Worm (Caenorhabditis elegans) whole organism, young adult: ENCODE results near the gene F53B1.8.

Source experiments
- B0019.2 ChIP-seq: fragments of 200-800 bp; sonication (Bioruptor generic); conservative IDR thresholded peaks from 2 replicates; pipeline ENCODE4 v1.3.6; 2022; ENCODE audit warnings: missing genetic modification reagents, missing genetic modification characterization, missing compliant biosample characterization
- B0336.3 ChIP-seq: fragments of 200-800 bp; sonication (Bioruptor generic); IDR thresholded peaks from 2 replicates; pipeline ENCODE4 v1.3.6; 2022; ENCODE audit warnings: missing genetic modification characterization, missing compliant biosample characterization
- F23B12.7 ChIP-seq: sonication (generic microtip); optimal IDR thresholded peaks from 2 replicates; lab custom pipeline; 2017; ENCODE audit warnings: missing genetic modification characterization, mild to moderate bottlenecking, missing compliant biosample characterization, antibody characterized with exemption, moderate library complexity; ENCODE audit not compliant: insufficient read depth
- F33H1.4 ChIP-seq: fragments of 200-800 bp; sonication (Bioruptor generic); IDR thresholded peaks from 2 replicates; pipeline ENCODE4 v1.3.6; 2022; ENCODE audit warnings: missing genetic modification reagents, missing genetic modification characterization, missing compliant biosample characterization
- K12H6.12 ChIP-seq: fragments of 200-800 bp; sonication (Bioruptor generic); optimal IDR thresholded peaks from 2 replicates; lab custom pipeline; 2018; ENCODE audit warnings: mild to moderate bottlenecking, missing genetic modification characterization, missing compliant biosample characterization
- T26A5.8 ChIP-seq: sonication (generic microtip); optimal IDR thresholded peaks from 2 replicates; lab custom pipeline; 2016; ENCODE audit warnings: missing genetic modification characterization, missing compliant biosample characterization
- attf-3 ChIP-seq: fragments of 200-800 bp; sonication (Bioruptor generic); conservative IDR thresholded peaks from 2 replicates; pipeline ENCODE4 v1.3.6; 2022; ENCODE audit warnings: missing genetic modification reagents, missing genetic modification characterization, missing compliant biosample characterization
- attf-5 ChIP-seq: fragments of 200-800 bp; sonication (Bioruptor generic); optimal IDR thresholded peaks from 2 replicates; lab custom pipeline; 2018; ENCODE audit warnings: mild to moderate bottlenecking, missing genetic modification characterization, missing compliant biosample characterization
- attf-6 ChIP-seq: fragments of 200-800 bp; sonication (Bioruptor generic); IDR thresholded peaks from 2 replicates; pipeline ENCODE4 v1.3.6; 2022; ENCODE audit warnings: missing genetic modification reagents, missing genetic modification characterization, missing compliant biosample characterization
- ccch-3 ChIP-seq: fragments of 200-800 bp; sonication (Bioruptor generic); optimal IDR thresholded peaks from 2 replicates; lab custom pipeline; 2018; ENCODE audit warnings: mild to moderate bottlenecking, missing genetic modification characterization, missing compliant biosample characterization
- cebp-1 ChIP-seq, 2 experiments: fragments of 200-800 bp in 1 of 2; sonication (Bioruptor generic) in 1 of 2; sonication (generic microtip) in 1 of 2; IDR thresholded peaks in 1 of 2; optimal IDR thresholded peaks in 1 of 2; 2 replicates each; pipeline versions ENCODE4 v1.3.6 to Lab custom; 2017 to 2022; ENCODE audit warnings: missing compliant biosample characterization in 2 of 2, missing genetic modification characterization in 2 of 2, mild to moderate bottlenecking in 1 of 2, missing genetic modification reagents in 1 of 2, moderate library complexity in 1 of 2
- cebp-2 ChIP-seq: fragments of 200-800 bp; sonication (Bioruptor generic); IDR thresholded peaks from 2 replicates; pipeline ENCODE4 v1.3.6; 2022; ENCODE audit warnings: missing genetic modification characterization, missing compliant biosample characterization
- ceh-27 ChIP-seq: fragments of 200-800 bp; sonication (Bioruptor generic); optimal IDR thresholded peaks from 2 replicates; lab custom pipeline; 2018; ENCODE audit warnings: mild to moderate bottlenecking, missing genetic modification characterization, moderate library complexity, missing compliant biosample characterization
- ceh-79 ChIP-seq: sonication (generic microtip); optimal IDR thresholded peaks from 2 replicates; lab custom pipeline; 2017; ENCODE audit warnings: mild to moderate bottlenecking, missing genetic modification characterization, missing compliant biosample characterization
- efl-1 ChIP-seq: fragments of 150-350 bp; optimal IDR thresholded peaks from 2 replicates; lab custom pipeline; 2014; ENCODE audit warnings: missing biosample characterization, missing genetic modification reagents, missing genetic modification characterization
- egl-18 ChIP-seq: fragments of 200-800 bp; sonication (Bioruptor generic); IDR thresholded peaks from 2 replicates; pipeline ENCODE4 v1.3.6; 2022; ENCODE audit warnings: missing genetic modification reagents, missing genetic modification characterization, missing compliant biosample characterization
- hmg-1.2 ChIP-seq: fragments of 200-800 bp; sonication (Bioruptor generic); IDR thresholded peaks from 2 replicates; pipeline ENCODE4 v1.3.6; 2022; ENCODE audit warnings: missing genetic modification reagents, missing genetic modification characterization, missing compliant biosample characterization
- hrde-1 ChIP-seq: sonication (generic microtip); optimal IDR thresholded peaks from 2 replicates; lab custom pipeline; 2016; ENCODE audit warnings: missing genetic modification characterization, mild to moderate bottlenecking, missing compliant biosample characterization, moderate library complexity, missing genotype, missing genetic modification reagents, borderline replicate concordance
- hsf-1 ChIP-seq: fragments of 200-800 bp; sonication (Bioruptor generic); IDR thresholded peaks from 2 replicates; pipeline ENCODE4 v1.3.6; 2022; ENCODE audit warnings: missing genetic modification reagents, missing genetic modification characterization, missing compliant biosample characterization
- lin-26 ChIP-seq: fragments of 200-800 bp; sonication (Bioruptor generic); IDR thresholded peaks from 2 replicates; pipeline ENCODE4 v1.3.6; 2022; ENCODE audit warnings: missing genetic modification reagents, missing genetic modification characterization, missing compliant biosample characterization
- lin-35 ChIP-seq, 3 experiments: fragments of 150-350 bp in 2 of 3; sonication (generic microtip) in 1 of 3; optimal IDR thresholded peaks; 2 replicates each; lab custom pipeline; 2014 to 2018; ENCODE audit warnings: missing biosample characterization in 3 of 3, missing genetic modification characterization in 3 of 3, missing genetic modification reagents in 3 of 3
- lin-40 ChIP-seq: sonication (generic microtip); optimal IDR thresholded peaks from 2 replicates; lab custom pipeline; 2016; ENCODE audit warnings: missing genetic modification characterization, mild to moderate bottlenecking, missing compliant biosample characterization, missing genotype, missing genetic modification reagents
- lsl-1 ChIP-seq: fragments of 200-800 bp; sonication (Bioruptor generic); optimal IDR thresholded peaks from 2 replicates; lab custom pipeline; 2018; ENCODE audit warnings: mild to moderate bottlenecking, missing genetic modification characterization, moderate library complexity, missing compliant biosample characterization
- madf-10 ChIP-seq: sonication (generic microtip); optimal IDR thresholded peaks from 2 replicates; lab custom pipeline; 2016; ENCODE audit warnings: mild to moderate bottlenecking, missing genetic modification characterization, missing compliant biosample characterization
- madf-3 ChIP-seq: fragments of 200-800 bp; sonication (Bioruptor generic); IDR thresholded peaks from 2 replicates; pipeline ENCODE4 v1.3.6; 2022; ENCODE audit warnings: missing genetic modification reagents, missing genetic modification characterization, missing compliant biosample characterization
- mcd-1 ChIP-seq: fragments of 200-800 bp; sonication (Bioruptor generic); IDR thresholded peaks from 2 replicates; pipeline ENCODE4 v1.3.6; 2022; ENCODE audit warnings: missing genetic modification reagents, missing genetic modification characterization, missing compliant biosample characterization
- mxl-1 ChIP-seq: sonication (generic microtip); optimal IDR thresholded peaks from 2 replicates; lab custom pipeline; 2016; ENCODE audit warnings: missing genetic modification characterization, missing compliant biosample characterization
- nhr-120 ChIP-seq: fragments of 200-800 bp; sonication (Bioruptor generic); IDR thresholded peaks from 2 replicates; pipeline ENCODE4 v1.3.6; 2022; ENCODE audit warnings: missing genetic modification characterization, missing compliant biosample characterization
- nhr-27 ChIP-seq: fragments of 200-800 bp; sonication (Bioruptor generic); optimal IDR thresholded peaks from 2 replicates; lab custom pipeline; 2018; ENCODE audit warnings: mild to moderate bottlenecking, missing genetic modification characterization, moderate library complexity, missing compliant biosample characterization
- nhr-80 ChIP-seq: sonication (generic microtip); optimal IDR thresholded peaks from 2 replicates; lab custom pipeline; 2016; ENCODE audit warnings: missing genetic modification characterization, missing compliant biosample characterization
- sdz-38 ChIP-seq: sonication (generic microtip); optimal IDR thresholded peaks from 2 replicates; lab custom pipeline; 2016; ENCODE audit warnings: missing genotype, missing genetic modification characterization, missing compliant biosample characterization
- snpc-1.1 ChIP-seq: sonication (generic microtip); optimal IDR thresholded peaks from 2 replicates; lab custom pipeline; 2017; ENCODE audit warnings: missing genetic modification characterization, mild to moderate bottlenecking, missing compliant biosample characterization, antibody characterized with exemption, moderate library complexity, missing genotype, missing genetic modification reagents; ENCODE audit not compliant: insufficient read depth
- snpc-1.3 ChIP-seq: sonication (generic microtip); optimal IDR thresholded peaks from 2 replicates; lab custom pipeline; 2017; ENCODE audit warnings: missing genetic modification characterization, mild to moderate bottlenecking, missing compliant biosample characterization, antibody characterized with exemption, moderate library complexity, missing genotype, missing genetic modification reagents; ENCODE audit not compliant: insufficient read depth
- snpc-3.4 ChIP-seq: sonication (generic microtip); optimal IDR thresholded peaks from 2 replicates; lab custom pipeline; 2017; ENCODE audit warnings: missing genetic modification characterization, mild to moderate bottlenecking, missing compliant biosample characterization, antibody characterized with exemption, moderate library complexity, missing genotype, missing genetic modification reagents
- tlf-1 ChIP-seq: fragments of 200-800 bp; sonication (Bioruptor generic); optimal IDR thresholded peaks from 2 replicates; lab custom pipeline; 2018; ENCODE audit warnings: mild to moderate bottlenecking, missing genetic modification characterization, missing compliant biosample characterization
- xnd-1 ChIP-seq: sonication (generic microtip); optimal IDR thresholded peaks from 2 replicates; lab custom pipeline; 2016; ENCODE audit warnings: missing genotype, missing genetic modification reagents, missing genetic modification characterization, missing compliant biosample characterization
- zfh-2 ChIP-seq: fragments of 200-800 bp; sonication (Bioruptor generic); conservative IDR thresholded peaks from 2 replicates; pipeline ENCODE4 v1.3.6; 2022; ENCODE audit warnings: missing genetic modification reagents, missing genetic modification characterization, missing compliant biosample characterization
- ztf-3 ChIP-seq: fragments of 200-800 bp; sonication (Bioruptor generic); optimal IDR thresholded peaks from 2 replicates; lab custom pipeline; 2018; ENCODE audit warnings: mild to moderate bottlenecking, missing genetic modification characterization, missing compliant biosample characterization

F53B1.8 gene

DNA sequence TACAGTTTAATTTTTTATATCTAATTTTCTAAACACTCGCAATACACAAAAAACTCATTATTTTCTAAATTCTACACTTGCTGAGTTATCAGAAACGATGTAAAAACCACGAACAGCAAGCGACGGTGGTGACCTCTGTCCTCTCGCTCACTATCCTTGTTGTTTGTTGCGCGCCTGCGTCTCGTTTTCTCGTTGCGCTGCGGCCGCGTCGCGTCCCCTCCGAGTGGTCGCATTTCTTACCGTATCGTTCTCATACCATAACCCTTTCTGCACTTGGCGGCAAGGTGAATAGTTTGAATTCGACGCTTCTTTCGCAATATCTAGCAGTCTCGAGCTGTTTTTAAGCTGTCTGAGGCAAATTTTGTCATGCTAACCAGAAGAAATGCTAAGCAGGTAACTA, 40.6 kb downstream of the F53B1.8 start, which contains the start of gene lsy-2:
Gene lsy-2, plus strand, starts transcription at position 271 of the 400 bp plus-strand sequence.
- TF ChIP-seq attf-3 (no peak), ztf-3 (no peak), mcd-1 (GFP tag; lab: Robert Waterston, UW) (peak; percentile 29; the same call in 1 of the 2 replicates), cebp-1 (GFP tag; IDR thresholded peaks at IDR 0.05; lab: Robert Waterston, UW) (peak; percentile 63), cebp-1 (tag; optimal IDR thresholded peaks at IDR 0.05; lab: Kevin White, UChicago) (peak; percentile 88), attf-6 (GFP tag; lab: Robert Waterston, UW) (no peak), sdz-38 (no peak), snpc-3.4 (tag; lab: Kevin White, UChicago) (no peak), B0336.3 (GFP tag; lab: Robert Waterston, UW) (no peak), zfh-2 (GFP tag; lab: Robert Waterston, UW) (peak; percentile 77), egl-18 (GFP tag; lab: Robert Waterston, UW) (no peak), lin-35 (GFP tag; optimal IDR thresholded peaks at IDR 0.05; lab: Kevin White, UChicago) (peak in 1 of 3 experiments; percentile 49), B0019.2 (GFP tag; lab: Robert Waterston, UW) (no peak), attf-5 (GFP tag; lab: Kevin White, UChicago) (peak; percentile 78), hrde-1 (tag; lab: Kevin White, UChicago) (no peak), hmg-1.2 (GFP tag; lab: Robert Waterston, UW) (peak; percentile 27; the same call in 1 of the 2 replicates), ceh-27 (peak; percentile 52), K12H6.12 (peak; percentile 79), ceh-79 (tag; lab: Kevin White, UChicago) (no peak), madf-3 (GFP tag; lab: Robert Waterston, UW) (peak; percentile 92), nhr-80 (peak; percentile 45), lin-40 (tag; lab: Kevin White, UChicago) (peak; percentile 41), lin-26 (GFP tag; lab: Robert Waterston, UW) (no peak), efl-1 (peak; percentile 8), madf-10 (peak; percentile 4)

DNA sequence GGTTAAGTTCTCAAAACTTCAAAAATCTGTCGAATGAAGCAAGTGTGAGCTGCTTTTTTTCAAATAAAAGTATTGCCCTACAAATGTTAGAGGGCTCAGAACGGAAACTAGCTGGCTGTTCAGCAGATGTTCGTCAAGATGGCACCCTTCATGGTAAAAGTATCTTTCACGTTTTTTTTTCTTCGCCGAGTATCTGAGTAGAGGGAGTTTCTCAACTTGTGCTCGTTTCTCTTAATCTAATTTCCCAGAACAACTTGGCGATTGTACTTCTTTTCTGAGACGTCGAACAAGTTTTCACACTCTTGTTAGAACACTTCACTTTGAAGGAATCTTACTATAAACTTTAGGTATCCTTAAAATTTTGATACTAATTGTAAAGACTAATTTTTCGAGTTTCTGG, 42.3 kb downstream of the F53B1.8 start:
- no peak for TF ChIP-seq F23B12.7 (tag; lab: Kevin White, UChicago)
- TF ChIP-seq cebp-2: no peak
- no peak for TF ChIP-seq B0019.2 (GFP tag; lab: Robert Waterston, UW)
- no peak for TF ChIP-seq hrde-1 (tag; lab: Kevin White, UChicago)

- TF ChIP-seq tlf-1 (GFP tag; lab: Kevin White, UChicago) (no peak), cebp-1 (GFP tag; IDR thresholded peaks at IDR 0.05; lab: Robert Waterston, UW) (peak; percentile 63; the same call in 1 of the 2 replicates), cebp-1 (tag; optimal IDR thresholded peaks at IDR 0.05; lab: Kevin White, UChicago) (peak; percentile 95)
Measured at ce11 chrX:2085494-2085893, 44.5 kb downstream of the F53B1.8 start.

ce11 chrX:2084988-2085387, 45.1 kb downstream of the F53B1.8 start, which contains the start of gene F49H12.2:
TSS of gene F49H12.2 (plus strand) at chrX:2085288.
- TF ChIP-seq efl-1 (no peak), zfh-2 (GFP tag; lab: Robert Waterston, UW) (no peak), snpc-1.1 (no peak), lsl-1 (GFP tag; lab: Kevin White, UChicago) (no peak), nhr-120 (GFP tag; lab: Robert Waterston, UW) (no peak), mxl-1 (tag; lab: Kevin White, UChicago) (no peak), T26A5.8 (tag; lab: Kevin White, UChicago) (no peak), madf-3 (GFP tag; lab: Robert Waterston, UW) (no peak), ccch-3 (GFP tag; lab: Kevin White, UChicago) (no peak), hsf-1 (no peak), nhr-27 (tag; lab: Kevin White, UChicago) (no peak), ceh-79 (tag; lab: Kevin White, UChicago) (no peak), snpc-1.3 (tag; lab: Kevin White, UChicago) (no peak), F33H1.4 (GFP tag; lab: Robert Waterston, UW) (no peak), xnd-1 (tag; lab: Kevin White, UChicago) (no peak)
